Worm (Caenorhabditis elegans): ENCODE results near the gene C14C11.2.

DNA sequence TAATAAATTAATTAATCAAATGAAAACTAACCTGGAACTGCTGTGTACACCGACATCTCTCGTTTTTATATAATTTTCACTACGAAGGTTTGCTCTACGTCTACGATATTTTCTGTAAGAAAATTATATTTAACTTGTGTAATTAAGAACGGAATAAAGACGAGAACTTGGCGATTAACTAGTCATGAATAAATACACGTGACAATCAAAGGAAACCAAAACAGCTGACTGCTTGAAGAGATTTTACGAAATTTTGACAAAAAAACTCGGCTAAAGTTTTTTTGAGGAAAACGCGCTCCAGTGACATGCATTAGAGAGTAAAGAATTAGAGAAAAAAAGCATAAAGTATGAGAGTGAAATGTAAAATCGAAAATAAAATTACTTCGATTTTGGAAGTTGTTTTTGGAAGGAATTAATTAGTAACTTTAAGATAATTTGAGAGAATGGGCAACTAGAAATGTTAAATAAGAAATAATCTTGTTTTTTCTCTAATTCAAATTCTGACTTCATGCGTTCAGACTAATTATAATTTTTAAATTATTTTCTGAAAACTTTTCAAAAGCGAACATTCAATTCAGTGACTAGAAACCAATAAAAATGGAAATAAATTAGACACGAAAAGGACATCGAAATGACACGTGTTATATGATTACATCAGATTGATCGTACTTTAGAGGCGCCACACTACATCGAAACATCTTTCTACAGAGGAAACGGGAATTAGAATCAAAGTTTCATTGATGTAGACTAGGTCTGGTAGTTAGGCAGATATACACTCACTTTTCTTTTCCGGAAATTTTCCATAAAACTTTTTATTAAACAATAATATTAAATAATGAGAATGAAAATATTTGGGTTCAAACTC is 26.4 kb downstream of the C14C11.2 start, which contains the start of gene F25B4.7:
- TF ChIP-seq B0310.2 (tag; optimal IDR thresholded peaks at IDR 0.05), result no peak
- TF ChIP-seq ama-1 (optimal IDR thresholded peaks at IDR 0.05), result no peak
- TF ChIP-seq pes-1 (GFP tag; IDR thresholded peaks at IDR 0.05), result no peak
- TF ChIP-seq aly-1 (tag; optimal IDR thresholded peaks at IDR 0.05), result no peak
- TF ChIP-seq sea-1 (GFP tag; conservative IDR thresholded peaks at IDR 0.05), result no peak
- no peak for TF ChIP-seq ceh-36 (tag; optimal IDR thresholded peaks at IDR 0.05)
- TF ChIP-seq hmbx-1 (tag; optimal IDR thresholded peaks at IDR 0.05), result no peak
- TF ChIP-seq flt-1 (GFP tag; IDR thresholded peaks at IDR 0.05), result no peak
- TF ChIP-seq tbx-37 (GFP tag; conservative IDR thresholded peaks at IDR 0.05), result no peak
- no peak for TF ChIP-seq ets-7 (tag; optimal IDR thresholded peaks at IDR 0.05)
- TF ChIP-seq tra-4 (tag; optimal IDR thresholded peaks at IDR 0.05), result no peak
- TF ChIP-seq scrt-1 (GFP tag; IDR thresholded peaks at IDR 0.05), result no peak
- TF ChIP-seq tbx-11 (GFP tag; IDR thresholded peaks at IDR 0.05), result no peak
- TF ChIP-seq hmg-4 (GFP tag; optimal IDR thresholded peaks at IDR 0.05), result no peak
